Fruit fly (Drosophila melanogaster) whole organism, pupa: ENCODE results near the gene CG43093.

ENCODE experiments used
- CG10348 ChIP-seq: fragments of 200-800 bp; sonication (Bioruptor generic); IDR thresholded peaks from 2 replicates; pipeline ENCODE4 v1.3.6; 2022; ENCODE audit warnings: missing biosample characterization, missing genetic modification characterization
- CG12605 ChIP-seq: fragments of 200-800 bp; sonication (Bioruptor generic); IDR thresholded peaks from 2 replicates; pipeline ENCODE4 v1.3.6; 2022; ENCODE audit warnings: missing biosample characterization, missing genetic modification characterization
- CG13204 ChIP-seq: fragments of 200-800 bp; sonication (Bioruptor generic); optimal IDR thresholded peaks from 2 replicates; lab custom pipeline; 2018; ENCODE audit warnings: missing biosample characterization, mild to moderate bottlenecking, missing genetic modification characterization, moderate library complexity
- CG14655 ChIP-seq: fragments of 200-800 bp; sonication (Bioruptor generic); optimal IDR thresholded peaks from 3 replicates; lab custom pipeline; 2017; ENCODE audit warnings: mild to moderate bottlenecking, missing biosample characterization, missing genetic modification reagents, missing genetic modification characterization
- CG15710 ChIP-seq: fragments of 200-800 bp; sonication (Bioruptor generic); optimal IDR thresholded peaks from 2 replicates; lab custom pipeline; 2018; ENCODE audit warnings: missing biosample characterization, mild to moderate bottlenecking, missing genetic modification characterization, moderate library complexity
- CG17806 ChIP-seq: fragments of 200-800 bp; sonication (Bioruptor generic); optimal IDR thresholded peaks from 2 replicates; lab custom pipeline; 2018; ENCODE audit warnings: missing biosample characterization, mild to moderate bottlenecking, missing genetic modification characterization, moderate library complexity
- CG32121 ChIP-seq: fragments of 200-800 bp; sonication (Bioruptor generic); IDR thresholded peaks from 2 replicates; pipeline ENCODE4 v1.3.6; 2022; ENCODE audit warnings: missing biosample characterization, missing genetic modification characterization
- CG34367 ChIP-seq: fragments of 200-800 bp; sonication (Bioruptor generic); optimal IDR thresholded peaks from 2 replicates; lab custom pipeline; 2018; ENCODE audit warnings: missing biosample characterization, mild to moderate bottlenecking, missing genetic modification characterization
- CG4496 ChIP-seq: fragments of 200-800 bp; sonication (Bioruptor generic); IDR thresholded peaks from 3 replicates; pipeline ENCODE4 v1.3.6; 2022; ENCODE audit warnings: missing biosample characterization, missing genetic modification characterization
- CG8159 ChIP-seq: fragments of 200-800 bp; sonication (Bioruptor generic); optimal IDR thresholded peaks from 3 replicates; lab custom pipeline; 2018; ENCODE audit warnings: missing biosample characterization, mild to moderate bottlenecking, missing genetic modification characterization, moderate library complexity
- CG8301 ChIP-seq: fragments of 200-800 bp; sonication (Bioruptor generic); optimal IDR thresholded peaks from 2 replicates; lab custom pipeline; 2018; ENCODE audit warnings: missing biosample characterization, mild to moderate bottlenecking, missing genetic modification characterization
- CG9948 ChIP-seq: fragments of 200-800 bp; sonication (Bioruptor generic); optimal IDR thresholded peaks from 2 replicates; lab custom pipeline; 2018; ENCODE audit warnings: missing biosample characterization, mild to moderate bottlenecking, missing genetic modification characterization, moderate library complexity
- D1 ChIP-seq: fragments of 200-800 bp; sonication (Bioruptor generic); optimal IDR thresholded peaks from 2 replicates; lab custom pipeline; 2018; ENCODE audit warnings: missing biosample characterization, mild to moderate bottlenecking, missing genetic modification characterization, moderate library complexity
- EcR ChIP-seq: fragments of 200-800 bp; sonication (Bioruptor generic); optimal IDR thresholded peaks from 3 replicates; lab custom pipeline; 2019; ENCODE audit warnings: missing biosample characterization, missing genetic modification characterization, mild to moderate bottlenecking, moderate library complexity, missing genetic modification reagents
- Ets98B ChIP-seq: fragments of 200-800 bp; sonication (Bioruptor generic); IDR thresholded peaks from 2 replicates; pipeline ENCODE4 v1.3.6; 2022; ENCODE audit warnings: missing biosample characterization, missing genetic modification characterization
- Pif1A ChIP-seq: fragments of 200-800 bp; sonication (Bioruptor generic); optimal IDR thresholded peaks from 3 replicates; lab custom pipeline; 2016; ENCODE audit warnings: missing biosample characterization, missing genetic modification characterization
- Pif1B ChIP-seq: fragments of 200-800 bp; sonication (Bioruptor generic); optimal IDR thresholded peaks from 3 replicates; lab custom pipeline; 2016; ENCODE audit warnings: missing biosample characterization, missing genetic modification characterization
- Snoo ChIP-seq: fragments of 200-800 bp; sonication (Bioruptor generic); optimal IDR thresholded peaks from 3 replicates; lab custom pipeline; 2017; ENCODE audit warnings: missing biosample characterization, mild to moderate bottlenecking, missing genetic modification characterization, inconsistent platforms
- fd96Ca ChIP-seq: fragments of 200-800 bp; sonication (Bioruptor generic); IDR thresholded peaks from 3 replicates; pipeline ENCODE4 v1.3.6; 2022; ENCODE audit warnings: missing biosample characterization, missing genetic modification characterization
- gl ChIP-seq: fragments of 200-800 bp; sonication (Bioruptor generic); optimal IDR thresholded peaks from 2 replicates; lab custom pipeline; 2018; ENCODE audit warnings: missing biosample characterization, mild to moderate bottlenecking, missing genetic modification characterization
- rn ChIP-seq: fragments of 200-800 bp; sonication (Bioruptor generic); IDR thresholded peaks from 2 replicates; pipeline ENCODE4 v1.3.6; 2022; ENCODE audit warnings: missing biosample characterization, missing genetic modification characterization

Gene CG43093

dm6 chr3R:22724149-22724973, 45.7 kb downstream of the CG43093 start, which contains the start of gene Irp-1A:
Gene Irp-1A (minus strand): TSS chr3R:22724587.
- no peak for TF ChIP-seq fd96Ca (GFP tag; lab: Robert Waterston, UW)
- TF ChIP-seq CG8159 (tag; lab: Kevin White, UChicago) = peak; percentile 77
- peak; percentile 72; the same call in 1 of the 2 replicates for TF ChIP-seq CG32121 (GFP tag; lab: Robert Waterston, UW)
- no peak for TF ChIP-seq D1 (tag; lab: Kevin White, UChicago)
- TF ChIP-seq rn = no peak
- peak; percentile 86 for TF ChIP-seq EcR
- peak; percentile 67 for TF ChIP-seq CG15710 (tag; lab: Kevin White, UChicago)
- peak; percentile 51 for TF ChIP-seq CG34367 (tag; lab: Kevin White, UChicago)
- peak; percentile 72 for TF ChIP-seq CG8301 (tag; lab: Kevin White, UChicago)
- TF ChIP-seq Pif1B (GFP tag; lab: Kevin White, UChicago) = peak; percentile 38
- peak; percentile 71 for TF ChIP-seq Ets98B
- TF ChIP-seq CG10348 (GFP tag; lab: Robert Waterston, UW) = no peak
- TF ChIP-seq CG13204 = no peak
- peak; percentile 72 for TF ChIP-seq CG17806 (tag; lab: Kevin White, UChicago)
- TF ChIP-seq CG14655 (GFP tag; lab: Kevin White, UChicago) = peak; percentile 66
- peak; percentile 45 for TF ChIP-seq Snoo
- TF ChIP-seq CG9948 (tag; lab: Kevin White, UChicago) = peak; percentile 73
- peak; percentile 2 for TF ChIP-seq Pif1A (GFP tag; lab: Kevin White, UChicago)
- peak; percentile 48; the same call in 2 of the 3 replicates for TF ChIP-seq CG4496 (GFP tag; lab: Robert Waterston, UW)
- peak; percentile 12 for TF ChIP-seq gl (tag; lab: Kevin White, UChicago)
- TF ChIP-seq CG12605 (GFP tag; lab: Robert Waterston, UW) = peak; percentile 86
- TF ChIP-seq, all 21 proteins: peak for 16

DNA sequence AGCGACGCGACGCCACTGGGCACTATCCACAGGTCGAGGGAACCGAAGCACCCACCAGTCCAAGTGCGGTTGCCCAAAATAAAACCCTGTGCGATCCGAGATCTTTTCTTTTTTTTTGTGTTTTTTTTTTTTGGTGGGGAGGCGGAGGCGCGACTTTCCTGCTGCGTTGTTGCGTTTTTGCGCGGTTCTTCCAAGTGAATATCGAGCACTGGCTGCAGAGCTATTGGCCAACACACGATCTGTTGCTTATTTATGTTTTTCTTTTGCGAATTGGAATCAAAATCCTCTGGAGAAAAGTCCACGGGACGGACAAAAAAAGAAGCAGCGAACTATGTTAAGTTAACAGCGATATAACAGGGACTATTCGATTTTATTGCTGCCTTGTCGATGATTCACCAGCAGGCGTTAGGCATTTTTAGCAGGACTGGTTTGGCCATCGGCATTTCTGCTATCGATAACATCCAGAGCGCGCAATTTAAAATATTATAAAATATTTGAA, 49.2 kb downstream of the CG43093 start, which contains the start of gene wge:
Gene wge (minus strand): TSS at position 343 of the 499 bp plus-strand sequence.
- peak; percentile 84 for TF ChIP-seq gl (tag; lab: Kevin White, UChicago)
- TF ChIP-seq CG9948 (tag; lab: Kevin White, UChicago) = peak; percentile 62
- no peak for TF ChIP-seq CG10348 (GFP tag; lab: Robert Waterston, UW)
- peak; percentile 68 for TF ChIP-seq CG34367 (tag; lab: Kevin White, UChicago)
- peak; percentile 83 for TF ChIP-seq Pif1A (GFP tag; lab: Kevin White, UChicago)
- peak; percentile 61 for TF ChIP-seq CG32121 (GFP tag; lab: Robert Waterston, UW)
- TF ChIP-seq CG13204 = peak; percentile 86
- TF ChIP-seq CG8301 (tag; lab: Kevin White, UChicago) = peak; percentile 72
- TF ChIP-seq fd96Ca (GFP tag; lab: Robert Waterston, UW) = peak; percentile 57; the same call in 2 of the 3 replicates
- peak; percentile 62 for TF ChIP-seq CG17806 (tag; lab: Kevin White, UChicago)
- TF ChIP-seq D1 (tag; lab: Kevin White, UChicago) = no peak
- peak; percentile 48; the same call in 1 of the 2 replicates for TF ChIP-seq rn
- peak; percentile 81 for TF ChIP-seq CG15710 (tag; lab: Kevin White, UChicago)
- peak; percentile 80 for TF ChIP-seq CG8159 (tag; lab: Kevin White, UChicago)
- peak; percentile 80; the same call in 2 of the 3 replicates for TF ChIP-seq CG4496 (GFP tag; lab: Robert Waterston, UW)
- peak; percentile 66 for TF ChIP-seq Pif1B (GFP tag; lab: Kevin White, UChicago)
- TF ChIP-seq Snoo = peak; percentile 59
- TF ChIP-seq Ets98B = peak; percentile 66
- peak; percentile 86 for TF ChIP-seq CG14655 (GFP tag; lab: Kevin White, UChicago)
- TF ChIP-seq CG12605 (GFP tag; lab: Robert Waterston, UW) = peak; percentile 76; the same call in 1 of the 2 replicates
- TF ChIP-seq EcR = peak; percentile 5
